Worm (Caenorhabditis elegans) whole organism, L4/young adult: Measurements from ENCODE around the gene C01G6.9.

Experiments
- W03F9.2 ChIP-seq: fragments of 150-350 bp; optimal IDR thresholded peaks from 2 replicates; lab custom pipeline; 2014; ENCODE audit warnings: missing biosample characterization, missing genetic modification characterization
- dao-5 ChIP-seq: sonication (generic microtip); optimal IDR thresholded peaks from 2 replicates; lab custom pipeline; 2016; ENCODE audit warnings: missing genotype, missing genetic modification characterization, moderate library complexity, missing compliant biosample characterization
- him-1 ChIP-seq: sonication (generic microtip); optimal IDR thresholded peaks from 2 replicates; lab custom pipeline; 2016; ENCODE audit warnings: missing genotype, missing genetic modification reagents, missing genetic modification characterization, missing compliant biosample characterization

- TF ChIP-seq him-1 (no peak), W03F9.2 (tag; lab: Kevin White, UChicago) (no peak), dao-5 (tag; lab: Kevin White, UChicago) (no peak)
These were observed 48.3 kb upstream of the C01G6.9 start for ce11 chrII:9343955-9344354.
